Worm (Caenorhabditis elegans) whole organism, late embryonic: ENCODE data around the gene eef-1A.1.

Experiments used
- C08G9.2 ChIP-seq: sonication (generic microtip); optimal IDR thresholded peaks from 2 replicates; lab custom pipeline; 2016; ENCODE audit warnings: mild to moderate bottlenecking, missing genetic modification characterization, moderate library complexity, missing compliant biosample characterization
- F13H6.1 ChIP-seq: sonication (generic microtip); optimal IDR thresholded peaks from 2 replicates; lab custom pipeline; 2016; ENCODE audit warnings: missing genetic modification characterization, missing compliant biosample characterization
- K02D7.2 ChIP-seq: sonication (generic microtip); optimal IDR thresholded peaks from 2 replicates; lab custom pipeline; 2017; ENCODE audit warnings: mild to moderate bottlenecking, missing genetic modification characterization, missing compliant biosample characterization
- T23F11.4 ChIP-seq: fragments of 200-800 bp; sonication (Bioruptor generic); optimal IDR thresholded peaks from 2 replicates; lab custom pipeline; 2018; ENCODE audit warnings: mild to moderate bottlenecking, missing genetic modification characterization, missing compliant biosample characterization
- ama-1 ChIP-seq: fragments of 150-350 bp; optimal IDR thresholded peaks from 2 replicates; lab custom pipeline; 2014
- ceh-18 ChIP-seq: sonication (generic microtip); optimal IDR thresholded peaks from 2 replicates; lab custom pipeline; 2016; ENCODE audit warnings: missing genetic modification characterization, missing compliant biosample characterization
- ceh-2 ChIP-seq: sonication (generic microtip); optimal IDR thresholded peaks from 2 replicates; lab custom pipeline; 2016; ENCODE audit warnings: missing genotype, missing genetic modification characterization, missing compliant biosample characterization
- ceh-24 ChIP-seq: sonication (generic microtip); optimal IDR thresholded peaks from 2 replicates; lab custom pipeline; 2016; ENCODE audit warnings: mild to moderate bottlenecking, missing genetic modification characterization, missing compliant biosample characterization
- ceh-31 ChIP-seq: sonication (generic microtip); optimal IDR thresholded peaks from 2 replicates; lab custom pipeline; 2016; ENCODE audit warnings: missing genetic modification characterization, missing compliant biosample characterization
- ceh-34 ChIP-seq: sonication (generic microtip); optimal IDR thresholded peaks from 2 replicates; lab custom pipeline; 2016; ENCODE audit warnings: mild to moderate bottlenecking, missing genetic modification characterization, missing compliant biosample characterization
- ceh-48 ChIP-seq: sonication (generic microtip); optimal IDR thresholded peaks from 2 replicates; lab custom pipeline; 2016; ENCODE audit warnings: missing genetic modification characterization, inconsistent platforms, missing compliant biosample characterization
- ceh-6 ChIP-seq: fragments of 200-800 bp; sonication (Bioruptor generic); optimal IDR thresholded peaks from 2 replicates; lab custom pipeline; 2018; ENCODE audit warnings: mild to moderate bottlenecking, missing genetic modification characterization, missing compliant biosample characterization
- ceh-9 ChIP-seq: sonication (generic microtip); optimal IDR thresholded peaks from 2 replicates; lab custom pipeline; 2016; ENCODE audit warnings: mild to moderate bottlenecking, missing genetic modification characterization, inconsistent platforms, missing compliant biosample characterization
- che-1 ChIP-seq: sonication (generic microtip); optimal IDR thresholded peaks from 2 replicates; lab custom pipeline; 2016; ENCODE audit warnings: mild to moderate bottlenecking, missing genetic modification characterization, missing compliant biosample characterization
- dmd-4 ChIP-seq: sonication (generic microtip); optimal IDR thresholded peaks from 2 replicates; lab custom pipeline; 2016; ENCODE audit warnings: borderline replicate concordance, missing genetic modification characterization, missing compliant biosample characterization
- dve-1 ChIP-seq: sonication (generic microtip); optimal IDR thresholded peaks from 2 replicates; lab custom pipeline; 2017; ENCODE audit warnings: antibody characterized with exemption, mild to moderate bottlenecking, missing genetic modification characterization, missing compliant biosample characterization
- elt-2 ChIP-seq: sonication (generic microtip); optimal IDR thresholded peaks from 2 replicates; lab custom pipeline; 2016; ENCODE audit warnings: missing genetic modification reagents, missing genetic modification characterization, missing compliant biosample characterization
- eyg-1 ChIP-seq: sonication (generic microtip); optimal IDR thresholded peaks from 2 replicates; lab custom pipeline; 2016; ENCODE audit warnings: missing genotype, missing genetic modification characterization, missing compliant biosample characterization
- gmeb-2 ChIP-seq: sonication (generic microtip); optimal IDR thresholded peaks from 2 replicates; lab custom pipeline; 2016; ENCODE audit warnings: missing genetic modification characterization, inconsistent platforms, missing compliant biosample characterization
- hlh-13 ChIP-seq: fragments of 200-800 bp; sonication (Bioruptor generic); optimal IDR thresholded peaks from 2 replicates; lab custom pipeline; 2018; ENCODE audit warnings: mild to moderate bottlenecking, missing genetic modification characterization, missing compliant biosample characterization
- hlh-6 ChIP-seq: sonication (generic microtip); optimal IDR thresholded peaks from 2 replicates; lab custom pipeline; 2016; ENCODE audit warnings: missing genotype, missing genetic modification characterization, missing compliant biosample characterization
- madf-2 ChIP-seq: sonication (generic microtip); optimal IDR thresholded peaks from 2 replicates; lab custom pipeline; 2017; ENCODE audit warnings: missing genetic modification characterization, missing compliant biosample characterization
- nhr-232 ChIP-seq: sonication (generic microtip); optimal IDR thresholded peaks from 2 replicates; lab custom pipeline; 2016; ENCODE audit warnings: missing genetic modification characterization, missing compliant biosample characterization
- odd-2 ChIP-seq: sonication (generic microtip); optimal IDR thresholded peaks from 2 replicates; lab custom pipeline; 2017; ENCODE audit warnings: antibody characterized with exemption, mild to moderate bottlenecking, missing genetic modification characterization, missing compliant biosample characterization
- pax-1 ChIP-seq: fragments of 150-350 bp; optimal IDR thresholded peaks from 2 replicates; lab custom pipeline; 2014; ENCODE audit warnings: missing biosample characterization, missing genetic modification characterization
- pha-2 ChIP-seq: sonication (generic microtip); optimal IDR thresholded peaks from 2 replicates; lab custom pipeline; 2017; ENCODE audit warnings: mild to moderate bottlenecking, missing genetic modification characterization, missing compliant biosample characterization
- pqm-1 ChIP-seq: sonication (generic microtip); optimal IDR thresholded peaks from 2 replicates; lab custom pipeline; 2016; ENCODE audit warnings: missing genetic modification characterization, missing compliant biosample characterization
- pros-1 ChIP-seq: fragments of 150-350 bp; optimal IDR thresholded peaks from 2 replicates; lab custom pipeline; 2014; ENCODE audit warnings: missing biosample characterization, missing genetic modification reagents, missing genetic modification characterization
- ref-2 ChIP-seq: sonication (generic microtip); optimal IDR thresholded peaks from 2 replicates; lab custom pipeline; 2016; ENCODE audit warnings: missing genetic modification characterization, missing compliant biosample characterization
- sox-2 ChIP-seq: fragments of 200-800 bp; sonication (Bioruptor generic); IDR thresholded peaks from 2 replicates; pipeline ENCODE4 v1.3.6; 2022; ENCODE audit warnings: missing genetic modification reagents, missing genetic modification characterization, missing compliant biosample characterization
- syd-9 ChIP-seq: sonication (generic microtip); optimal IDR thresholded peaks from 2 replicates; lab custom pipeline; 2016; ENCODE audit warnings: mild to moderate bottlenecking, missing genetic modification characterization, moderate library complexity, missing compliant biosample characterization
- tbx-2 ChIP-seq: sonication (generic microtip); optimal IDR thresholded peaks from 2 replicates; lab custom pipeline; 2016; ENCODE audit warnings: missing genetic modification characterization, missing compliant biosample characterization
- ttx-3 ChIP-seq: sonication (generic microtip); optimal IDR thresholded peaks from 2 replicates; lab custom pipeline; 2016; ENCODE audit warnings: missing genetic modification reagents, missing genetic modification characterization, missing compliant biosample characterization
- unc-3 ChIP-seq, 2 experiments: fragments of 200-800 bp in 1 of 2; sonication (Bioruptor generic) in 1 of 2; sonication (generic microtip) in 1 of 2; conservative IDR thresholded peaks in 1 of 2; optimal IDR thresholded peaks in 1 of 2; 2 replicates each; pipeline versions ENCODE4 v1.3.6 to Lab custom; 2016 to 2022; ENCODE audit warnings: missing compliant biosample characterization in 2 of 2, missing genetic modification characterization in 2 of 2, missing genetic modification reagents in 1 of 2
- unc-86 ChIP-seq: sonication (generic microtip); optimal IDR thresholded peaks from 2 replicates; lab custom pipeline; 2016; ENCODE audit warnings: missing genetic modification characterization, missing compliant biosample characterization
- zip-5 ChIP-seq: sonication (generic microtip); optimal IDR thresholded peaks from 2 replicates; lab custom pipeline; 2016; ENCODE audit warnings: missing genetic modification characterization, missing compliant biosample characterization

Gene eef-1A.1

ce11 chrIII:6939523-6939922 is 32.0 kb downstream of the eef-1A.1 start, which contains the start of gene F57B9.3:
Gene F57B9.3 (plus strand): TSS chrIII:6939823.
- TF ChIP-seq ceh-34 (tag; lab: Kevin White, UChicago): no peak
- no peak for TF ChIP-seq ceh-6 (GFP tag; lab: Kevin White, UChicago)
- TF ChIP-seq odd-2 (tag; lab: Kevin White, UChicago): no peak
- no peak for TF ChIP-seq che-1
- TF ChIP-seq pha-2 (tag; lab: Kevin White, UChicago): no peak
- no peak for TF ChIP-seq elt-2 (tag; lab: Kevin White, UChicago)
- no peak for TF ChIP-seq zip-5 (tag; lab: Kevin White, UChicago)
- TF ChIP-seq syd-9: no peak
- TF ChIP-seq dve-1 (tag; lab: Kevin White, UChicago): no peak
- no peak for TF ChIP-seq F13H6.1 (tag; lab: Kevin White, UChicago)
- TF ChIP-seq, all 69 proteins: peak for 0

DNA sequence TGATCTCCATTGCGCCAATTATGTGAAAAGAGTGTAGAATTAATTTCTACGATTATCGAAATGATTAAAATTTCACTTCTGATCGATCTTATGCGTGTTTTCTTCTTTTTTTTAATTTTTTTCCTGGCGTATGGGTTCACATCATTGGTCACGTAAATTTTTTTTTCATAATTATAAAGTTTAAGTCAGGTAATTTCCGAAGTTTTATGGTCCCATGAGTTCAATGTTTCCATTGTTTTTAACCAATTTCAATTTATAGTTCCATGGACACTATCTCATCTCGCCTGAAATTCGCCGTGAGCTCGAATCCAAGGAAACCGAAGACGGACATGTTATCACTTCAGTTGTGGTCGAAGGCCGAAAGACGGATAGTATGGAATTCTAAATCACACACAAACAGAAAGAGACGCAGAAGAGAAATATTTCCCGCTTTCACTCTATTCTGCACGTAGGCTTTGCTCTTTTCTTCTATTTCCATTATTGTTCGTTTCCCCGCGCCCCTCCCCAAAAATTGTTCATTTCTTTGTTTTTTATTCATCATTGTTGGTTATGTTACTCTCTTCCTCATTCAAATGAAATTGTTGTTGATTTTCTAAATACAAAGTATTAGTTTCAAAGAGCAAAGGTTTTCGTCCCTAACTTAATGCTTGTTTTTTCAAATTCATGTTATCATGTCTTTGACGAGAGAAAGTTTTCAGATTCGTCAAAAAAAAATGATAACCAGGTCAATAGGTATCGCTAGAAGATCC is 36.1 kb downstream of the eef-1A.1 start, which contains the start of the genes F57B9.8 and coq-2:
Gene F57B9.8 (minus strand): TSS at position 51 of the 749 bp plus-strand sequence.
Gene coq-2 (plus strand): TSS at position 699 of the 749 bp plus-strand sequence.
- TF ChIP-seq madf-2: no peak
- TF ChIP-seq sox-2 (GFP tag; lab: Robert Waterston, UW): no peak
- no peak for TF ChIP-seq pax-1 (tag; lab: Kevin White, UChicago)
- TF ChIP-seq K02D7.2 (tag; lab: Kevin White, UChicago): no peak
- no peak for TF ChIP-seq pros-1
- no peak for TF ChIP-seq ceh-48 (tag; lab: Kevin White, UChicago)
- TF ChIP-seq ceh-31 (tag; lab: Kevin White, UChicago): no peak
- TF ChIP-seq nhr-232 (tag; lab: Kevin White, UChicago): no peak
- no peak for TF ChIP-seq hlh-6 (tag; lab: Kevin White, UChicago)
- no peak for TF ChIP-seq T23F11.4 (GFP tag; lab: Kevin White, UChicago)
- no peak for TF ChIP-seq ref-2 (tag; lab: Kevin White, UChicago)
- TF ChIP-seq ceh-6 (GFP tag; lab: Kevin White, UChicago): no peak
- no peak for TF ChIP-seq pqm-1 (tag; lab: Kevin White, UChicago)
- no peak for TF ChIP-seq ama-1

ce11 chrIII:6931896-6932295 is 39.6 kb downstream of the eef-1A.1 start, which contains the start of gene byn-1:
Gene byn-1 (plus strand): TSS chrIII:6932001.
- TF ChIP-seq ttx-3 (tag; lab: Kevin White, UChicago) (no peak), tbx-2 (tag; lab: Kevin White, UChicago) (no peak), unc-86 (no peak), zip-5 (tag; lab: Kevin White, UChicago) (no peak), gmeb-2 (tag; lab: Kevin White, UChicago) (no peak), C08G9.2 (no peak), ceh-18 (no peak), ceh-24 (no peak), hlh-13 (no peak), dmd-4 (tag; lab: Kevin White, UChicago) (no peak), ceh-9 (tag; lab: Kevin White, UChicago) (no peak), elt-2 (tag; lab: Kevin White, UChicago) (no peak), unc-3 (GFP tag; conservative IDR thresholded peaks at IDR 0.05; lab: Robert Waterston, UW) (no peak), unc-3 (tag; optimal IDR thresholded peaks at IDR 0.05; lab: Kevin White, UChicago) (no peak), eyg-1 (tag; lab: Kevin White, UChicago) (no peak), ama-1 (no peak), ceh-2 (tag; lab: Kevin White, UChicago) (no peak)
